Fruit fly (Drosophila melanogaster): ENCODE data around the gene CG16743.

CG16743 gene

dm6 chr2L:10970134-10970533, 1.9 kb upstream of the CG16743 start, which contains the start of the genes Tmem214 and YL-1 (continued):
- peak; percentile 15 for TF ChIP-seq CG30403 (GFP tag; optimal IDR thresholded peaks at IDR 0.05)
- TF ChIP-seq BEAF-32 (GFP tag; optimal IDR thresholded peaks at IDR 0.05), result peak; percentile 79
- peak; percentile 45 for TF ChIP-seq CG2116 (GFP tag; optimal IDR thresholded peaks at IDR 0.05)
- TF ChIP-seq Lhr (GFP tag; optimal IDR thresholded peaks at IDR 0.05), result peak; percentile 43
- TF ChIP-seq CG34376 (GFP tag; optimal IDR thresholded peaks at IDR 0.05), result no peak
- TF ChIP-seq MBD-R2 (GFP tag; IDR thresholded peaks at IDR 0.05), result peak; percentile 87
- TF ChIP-seq CG18764 (GFP tag; optimal IDR thresholded peaks at IDR 0.05), result no peak
- peak; percentile 15; the same call in 1 of the 2 replicates for TF ChIP-seq bbx (GFP tag; IDR thresholded peaks at IDR 0.05; ENCODE audit: partially characterized antibody)
- TF ChIP-seq CG2129 (GFP tag; IDR thresholded peaks at IDR 0.05; ENCODE audit: partially characterized antibody), result no peak
- no peak for TF ChIP-seq nau (GFP tag; optimal IDR thresholded peaks at IDR 0.05)
- no peak for TF ChIP-seq pnt (GFP tag; optimal IDR thresholded peaks at IDR 0.05)
- TF ChIP-seq lab (GFP tag; optimal IDR thresholded peaks at IDR 0.05), result no peak
- no peak for TF ChIP-seq kay (GFP tag; optimal IDR thresholded peaks at IDR 0.05)
- peak; percentile 10 for TF ChIP-seq CG33213 (GFP tag; optimal IDR thresholded peaks at IDR 0.05)
- peak; percentile 49 for TF ChIP-seq Dp (GFP tag; optimal IDR thresholded peaks at IDR 0.05)
- TF ChIP-seq CG17829 (tag; optimal IDR thresholded peaks at IDR 0.05), result peak; percentile 45
- no peak for TF ChIP-seq Trl (optimal IDR thresholded peaks at IDR 0.05)
- no peak for TF ChIP-seq Trl (GFP tag; optimal IDR thresholded peaks at IDR 0.05)
- peak; percentile 42 for TF ChIP-seq Bgb (GFP tag; IDR thresholded peaks at IDR 0.05; ENCODE audit: partially characterized antibody)
- TF ChIP-seq ato (GFP tag; IDR thresholded peaks at IDR 0.05; ENCODE audit: partially characterized antibody), result no peak
- TF ChIP-seq CG3847 (GFP tag; IDR thresholded peaks at IDR 0.05), result peak; percentile 59
- TF ChIP-seq psq (GFP tag; optimal IDR thresholded peaks at IDR 0.05), result no peak
- TF ChIP-seq CG2120 (GFP tag; optimal IDR thresholded peaks at IDR 0.05), result peak; percentile 6
- no peak for TF ChIP-seq CG1832 (GFP tag; optimal IDR thresholded peaks at IDR 0.05)
- TF ChIP-seq CG18476 (GFP tag; optimal IDR thresholded peaks at IDR 0.05), result no peak
- TF ChIP-seq CG42726 (GFP tag; IDR thresholded peaks at IDR 0.05; ENCODE audit: partially characterized antibody), result 0 out of 2 replicates have a peak, but pooled peaks have one; percentile 6
- TF ChIP-seq CG14667 (GFP tag; IDR thresholded peaks at IDR 0.05), result no peak
- TF ChIP-seq CG12299 (tag; optimal IDR thresholded peaks at IDR 0.05), result peak; percentile 8
- no peak for TF ChIP-seq CG14014 (GFP tag; IDR thresholded peaks at IDR 0.05)
- TF ChIP-seq zen (tag; optimal IDR thresholded peaks at IDR 0.05), result peak; percentile 16
- TF ChIP-seq CG30020 (tag; optimal IDR thresholded peaks at IDR 0.05), result peak; percentile 53
- peak; percentile 15 for TF ChIP-seq Fer1 (GFP tag; optimal IDR thresholded peaks at IDR 0.05)
- peak; percentile 58 for TF ChIP-seq CG16813 (GFP tag; IDR thresholded peaks at IDR 0.05; ENCODE audit: partially characterized antibody)
- peak; percentile 28 for TF ChIP-seq CoRest (tag; optimal IDR thresholded peaks at IDR 0.05)
- 0 out of 3 replicates have a peak, but pooled peaks have one; percentile 23 for TF ChIP-seq CG14860 (GFP tag; IDR thresholded peaks at IDR 0.05; ENCODE audit: partially characterized antibody)
- no peak for TF ChIP-seq Stat92E (GFP tag; optimal IDR thresholded peaks at IDR 0.05)
- no peak for TF ChIP-seq ssp (GFP tag; IDR thresholded peaks at IDR 0.05)
- TF ChIP-seq CG11247 (GFP tag; IDR thresholded peaks at IDR 0.05), result no peak
- peak; percentile 81 for TF ChIP-seq gfzf (GFP tag; optimal IDR thresholded peaks at IDR 0.05)
- no peak for TF ChIP-seq CG4854 (GFP tag; optimal IDR thresholded peaks at IDR 0.05)
- peak; percentile 64 for TF ChIP-seq CG14710 (tag; optimal IDR thresholded peaks at IDR 0.05)
- peak; percentile 11 for TF ChIP-seq grau (tag; optimal IDR thresholded peaks at IDR 0.05)
- TF ChIP-seq CG9797 (GFP tag; optimal IDR thresholded peaks at IDR 0.05), result peak; percentile 90
- TF ChIP-seq CG2712 (tag; optimal IDR thresholded peaks at IDR 0.05), result peak; percentile 44
- TF ChIP-seq crc (GFP tag; optimal IDR thresholded peaks at IDR 0.05), result no peak
- TF ChIP-seq CG12391 (tag; optimal IDR thresholded peaks at IDR 0.05), result peak; percentile 27
- TF ChIP-seq CG4617 (GFP tag; optimal IDR thresholded peaks at IDR 0.05; ENCODE audit: borderline replicate concordance), result peak; percentile 95
- 0 out of 2 replicates have a peak, but pooled peaks have one; percentile 9 for TF ChIP-seq CG31441 (GFP tag; IDR thresholded peaks at IDR 0.05)
- no peak for TF ChIP-seq wdn (GFP tag; IDR thresholded peaks at IDR 0.05)
- peak; percentile 44 for TF ChIP-seq Nf-YC (tag; optimal IDR thresholded peaks at IDR 0.05)
